Fruit fly (Drosophila melanogaster): Measurements from ENCODE around the gene Whamy.

Whamy gene

dm6 chr3R:9791177-9791806 is 17.1 kb upstream of the Whamy start, which contains the start of the genes CG12945 and CG8507 (continued):
- TF ChIP-seq CG7928 (GFP tag; optimal IDR thresholded peaks at IDR 0.05) = no peak
- TF ChIP-seq CG8089 (GFP tag; optimal IDR thresholded peaks at IDR 0.05) = no peak
- no peak for TF ChIP-seq her (GFP tag; optimal IDR thresholded peaks at IDR 0.05)
- 0 out of 2 replicates have a peak, but pooled peaks have one; percentile 17 for TF ChIP-seq CG14441 (GFP tag; IDR thresholded peaks at IDR 0.05)
- no peak for TF ChIP-seq ato (GFP tag; IDR thresholded peaks at IDR 0.05; ENCODE audit: partially characterized antibody)
- peak; percentile 63 for TF ChIP-seq grau (tag; optimal IDR thresholded peaks at IDR 0.05)
- peak; percentile 4 for TF ChIP-seq CG10654 (GFP tag; optimal IDR thresholded peaks at IDR 0.05)
- TF ChIP-seq slbo (GFP tag; IDR thresholded peaks at IDR 0.05) = peak; percentile 47; the same call in 1 of the 2 replicates
- TF ChIP-seq wor (GFP tag; IDR thresholded peaks at IDR 0.05) = no peak
- TF ChIP-seq Xbp1 (GFP tag; optimal IDR thresholded peaks at IDR 0.05) = peak; percentile 68
- peak; percentile 4 for TF ChIP-seq dmrt11E (tag; optimal IDR thresholded peaks at IDR 0.05)
- peak in 1 of 2 experiments; percentile 37 for TF ChIP-seq chif (GFP tag; optimal IDR thresholded peaks at IDR 0.05)
- peak; percentile 21 for TF ChIP-seq kay (GFP tag; optimal IDR thresholded peaks at IDR 0.05)
- peak; percentile 76 for TF ChIP-seq Abd-B (GFP tag; optimal IDR thresholded peaks at IDR 0.05)
- TF ChIP-seq BtbVII (GFP tag; optimal IDR thresholded peaks at IDR 0.05) = no peak
- TF ChIP-seq corto (GFP tag; optimal IDR thresholded peaks at IDR 0.05) = no peak
- TF ChIP-seq CG1602 (GFP tag; optimal IDR thresholded peaks at IDR 0.05) = no peak
- peak; percentile 67 for TF ChIP-seq CG30403 (GFP tag; optimal IDR thresholded peaks at IDR 0.05)
- TF ChIP-seq vvl (GFP tag; IDR thresholded peaks at IDR 0.05) = peak; percentile 31; the same call in 1 of the 2 replicates
- no peak for TF ChIP-seq ham (GFP tag; IDR thresholded peaks at IDR 0.05)
- peak; percentile 49 for TF ChIP-seq ind (GFP tag; optimal IDR thresholded peaks at IDR 0.05)
- peak; percentile 60 for TF ChIP-seq bcd (GFP tag; optimal IDR thresholded peaks at IDR 0.05)
- TF ChIP-seq E2f2 (GFP tag; IDR thresholded peaks at IDR 0.05) = 0 out of 2 replicates have a peak, but pooled peaks have one; percentile 31
- no peak for TF ChIP-seq CG6683 (GFP tag; optimal IDR thresholded peaks at IDR 0.05)
- TF ChIP-seq CG12155 (GFP tag; optimal IDR thresholded peaks at IDR 0.05) = peak; percentile 35
- peak; percentile 47 for TF ChIP-seq YL-1 (GFP tag; optimal IDR thresholded peaks at IDR 0.05)
- peak; percentile 25 for TF ChIP-seq zen (tag; optimal IDR thresholded peaks at IDR 0.05)
- TF ChIP-seq CG9215 (GFP tag; IDR thresholded peaks at IDR 0.05) = peak; percentile 29; the same call in 1 of the 2 replicates
- peak; percentile 48 for TF ChIP-seq CG18262 (tag; optimal IDR thresholded peaks at IDR 0.05)
- TF ChIP-seq CG6689 (GFP tag; IDR thresholded peaks at IDR 0.05) = 0 out of 2 replicates have a peak, but pooled peaks have one; percentile 9
- no peak for TF ChIP-seq CG17385 (GFP tag; optimal IDR thresholded peaks at IDR 0.05)
- peak; percentile 76 for TF ChIP-seq CG9797 (GFP tag; optimal IDR thresholded peaks at IDR 0.05)
- peak; percentile 41 for TF ChIP-seq CG4617 (GFP tag; optimal IDR thresholded peaks at IDR 0.05; ENCODE audit: borderline replicate concordance)
- TF ChIP-seq CG11504 (tag; optimal IDR thresholded peaks at IDR 0.05) = no peak
- TF ChIP-seq CG18476 (GFP tag; optimal IDR thresholded peaks at IDR 0.05) = peak; percentile 26
- 0 out of 3 replicates have a peak, but pooled peaks have one; percentile 18 for TF ChIP-seq Dbx (GFP tag; IDR thresholded peaks at IDR 0.05)
- peak; percentile 41 for TF ChIP-seq NfI (GFP tag; optimal IDR thresholded peaks at IDR 0.05)
- no peak for TF ChIP-seq odd (GFP tag; optimal IDR thresholded peaks at IDR 0.05)
- no peak for TF ChIP-seq tup (GFP tag; optimal IDR thresholded peaks at IDR 0.05)
- peak; percentile 44 for TF ChIP-seq Ets97D (GFP tag; optimal IDR thresholded peaks at IDR 0.05)
- peak; percentile 39 for TF ChIP-seq CG4820 (GFP tag; optimal IDR thresholded peaks at IDR 0.05)
- TF ChIP-seq pzg (GFP tag; optimal IDR thresholded peaks at IDR 0.05) = peak; percentile 55
- TF ChIP-seq Xrp1 (GFP tag; IDR thresholded peaks at IDR 0.05) = peak; percentile 26; the same call in 1 of the 2 replicates
- no peak for TF ChIP-seq trh (GFP tag; optimal IDR thresholded peaks at IDR 0.05)
- TF ChIP-seq CHES-1-like (GFP tag; optimal IDR thresholded peaks at IDR 0.05) = peak; percentile 54
- peak; percentile 41 for TF ChIP-seq chn (GFP tag; optimal IDR thresholded peaks at IDR 0.05)
- no peak for TF ChIP-seq Deaf1 (tag; optimal IDR thresholded peaks at IDR 0.05)
- TF ChIP-seq CG15601 (tag; optimal IDR thresholded peaks at IDR 0.05) = peak; percentile 35
- peak; percentile 44 for TF ChIP-seq Camta (GFP tag; optimal IDR thresholded peaks at IDR 0.05)
- no peak for TF ChIP-seq CG13894 (tag; optimal IDR thresholded peaks at IDR 0.05)

All from whole organism, embryonic.